Worm (Caenorhabditis elegans): ENCODE data around the gene M18.6.

The M18.6 gene

ce11 chrIV:12114498-12114897 lies 6.6 kb upstream of the M18.6 start (continued):
- TF ChIP-seq aly-2 (tag; optimal IDR thresholded peaks at IDR 0.05) (no peak), unc-98 (GFP tag; IDR thresholded peaks at IDR 0.05) (no peak), pax-3 (tag; optimal IDR thresholded peaks at IDR 0.05) (no peak), mab-9 (GFP tag; IDR thresholded peaks at IDR 0.05) (no peak), rnt-1 (tag; optimal IDR thresholded peaks at IDR 0.05) (peak; percentile 28), nhr-90 (tag; optimal IDR thresholded peaks at IDR 0.05; ENCODE audit: poor library complexity) (no peak), tlp-1 (tag; optimal IDR thresholded peaks at IDR 0.05) (no peak), nhr-11 (tag; optimal IDR thresholded peaks at IDR 0.05) (no peak), nhr-19 (GFP tag; conservative IDR thresholded peaks at IDR 0.05) (no peak), vab-15 (tag; optimal IDR thresholded peaks at IDR 0.05) (no peak), Y116A8C.19 (tag; optimal IDR thresholded peaks at IDR 0.05; ENCODE audit: borderline replicate concordance) (no peak), lin-14 (GFP tag; optimal IDR thresholded peaks at IDR 0.05) (peak; percentile 84), F16B12.6 (tag; optimal IDR thresholded peaks at IDR 0.05) (no peak), unc-130 (tag; optimal IDR thresholded peaks at IDR 0.05) (no peak), fkh-4 (tag; optimal IDR thresholded peaks at IDR 0.05; ENCODE audit: borderline replicate concordance) (no peak), ets-5 (GFP tag; IDR thresholded peaks at IDR 0.05) (no peak), snpc-4 (tag; optimal IDR thresholded peaks at IDR 0.05) (no peak), nhr-76 (tag; optimal IDR thresholded peaks at IDR 0.05) (no peak), elt-3 (tag; optimal IDR thresholded peaks at IDR 0.05) (no peak)

ce11 chrIV:12120536-12120935 lies 574 bp upstream of the M18.6 start:
- TF ChIP-seq mdl-1 (tag; optimal IDR thresholded peaks at IDR 0.05) (no peak), C04F5.9 (tag; optimal IDR thresholded peaks at IDR 0.05) (no peak), Y116A8C.19 (tag; optimal IDR thresholded peaks at IDR 0.05; ENCODE audit: borderline replicate concordance) (no peak), lin-13 (GFP tag; optimal IDR thresholded peaks at IDR 0.05) (no peak), efl-1 (optimal IDR thresholded peaks at IDR 0.05) (no peak), efl-1 (GFP tag; optimal IDR thresholded peaks at IDR 0.05 in 1 of 2) (peak in 1 of 2 experiments; percentile 38), nhr-11 (tag; optimal IDR thresholded peaks at IDR 0.05) (no peak), blmp-1 (tag; optimal IDR thresholded peaks at IDR 0.05) (no peak), hlh-17 (GFP tag; optimal IDR thresholded peaks at IDR 0.05; ENCODE audit: borderline replicate concordance) (no peak)

ce11 chrIV:12122874-12123664 lies 2.0 kb downstream of the M18.6 start, which contains the start of gene aly-3:
TSS of gene aly-3 (plus strand) at chrIV:12123282.
- TF ChIP-seq efl-1 (optimal IDR thresholded peaks at IDR 0.05) (peak in 1 of 2 experiments; percentile 7), efl-1 (GFP tag; optimal IDR thresholded peaks at IDR 0.05 in 1 of 2) (peak in 1 of 2 experiments; percentile 35), lsy-2 (tag; optimal IDR thresholded peaks at IDR 0.05) (peak; percentile 8 to 54), pax-3 (tag; optimal IDR thresholded peaks at IDR 0.05) (no peak), ama-1 (optimal IDR thresholded peaks at IDR 0.05) (peak; percentile 21), ceh-82 (tag; optimal IDR thresholded peaks at IDR 0.05) (peak in 1 of 3 experiments; percentile 29), nhr-47 (tag; optimal IDR thresholded peaks at IDR 0.05) (peak; percentile 8), lin-35 (GFP tag; optimal IDR thresholded peaks at IDR 0.05) (peak; percentile 21 to 54), lin-15B (tag; optimal IDR thresholded peaks at IDR 0.05) (peak; percentile 6), blmp-1 (tag; optimal IDR thresholded peaks at IDR 0.05) (peak; percentile 19), snu-23 (GFP tag; optimal IDR thresholded peaks at IDR 0.05) (peak; percentile 22), mep-1 (tag; optimal IDR thresholded peaks at IDR 0.05) (peak; percentile 13), nhr-20 (tag; optimal IDR thresholded peaks at IDR 0.05) (no peak), aly-2 (tag; optimal IDR thresholded peaks at IDR 0.05) (no peak)

All from whole organism, L1 larva.